Worm (Caenorhabditis elegans) whole organism, mixed stage, embryonic: ENCODE measurements around the gene str-123.

ENCODE experiments used
- M03D4.4 ChIP-seq: sonication (generic microtip); optimal IDR thresholded peaks from 2 replicates; lab custom pipeline; 2017; ENCODE audit warnings: mild to moderate bottlenecking, missing genetic modification characterization, missing compliant biosample characterization
- bed-3 ChIP-seq: fragments of 200-800 bp; sonication (Bioruptor generic); optimal IDR thresholded peaks from 3 replicates; lab custom pipeline; 2018; ENCODE audit warnings: mild to moderate bottlenecking, missing genetic modification characterization, moderate library complexity, missing compliant biosample characterization
- blmp-1 ChIP-seq: fragments of 150-350 bp; optimal IDR thresholded peaks from 2 replicates; lab custom pipeline; 2014; ENCODE audit warnings: missing biosample characterization, missing genetic modification characterization
- ceh-39 ChIP-seq: fragments of 150-350 bp; optimal IDR thresholded peaks from 2 replicates; lab custom pipeline; 2014; ENCODE audit warnings: missing biosample characterization, missing genetic modification characterization
- ceh-43 ChIP-seq: fragments of 200-800 bp; sonication (Bioruptor generic); optimal IDR thresholded peaks from 2 replicates; lab custom pipeline; 2018; ENCODE audit warnings: mild to moderate bottlenecking, missing genetic modification characterization, moderate library complexity, missing compliant biosample characterization
- ces-1 ChIP-seq: fragments of 150-350 bp; optimal IDR thresholded peaks from 2 replicates; lab custom pipeline; 2014; ENCODE audit warnings: missing biosample characterization, missing genetic modification reagents, missing genetic modification characterization
- cnd-1 ChIP-seq: fragments of 200-800 bp; sonication (Bioruptor generic); optimal IDR thresholded peaks from 2 replicates; lab custom pipeline; 2018; ENCODE audit warnings: mild to moderate bottlenecking, missing genetic modification characterization, missing compliant biosample characterization
- drap-1 ChIP-seq: fragments of 200-800 bp; sonication (Bioruptor generic); optimal IDR thresholded peaks from 3 replicates; lab custom pipeline; 2018; ENCODE audit warnings: mild to moderate bottlenecking, missing genetic modification characterization, missing compliant biosample characterization
- elt-1 ChIP-seq: sonication (generic microtip); optimal IDR thresholded peaks from 2 replicates; lab custom pipeline; 2017; ENCODE audit warnings: missing genetic modification characterization, mild to moderate bottlenecking, missing compliant biosample characterization, antibody characterized with exemption, moderate library complexity, borderline replicate concordance; ENCODE audit not compliant: insufficient read depth
- elt-3 ChIP-seq: fragments of 150-350 bp; optimal IDR thresholded peaks from 2 replicates; lab custom pipeline; 2014; ENCODE audit warnings: missing biosample characterization, missing genetic modification characterization
- flh-1 ChIP-seq: fragments of 200-800 bp; sonication (Bioruptor generic); optimal IDR thresholded peaks from 2 replicates; lab custom pipeline; 2018; ENCODE audit warnings: mild to moderate bottlenecking, missing genetic modification characterization, moderate library complexity, missing compliant biosample characterization
- ham-2 ChIP-seq: fragments of 200-800 bp; sonication (Bioruptor generic); optimal IDR thresholded peaks from 2 replicates; lab custom pipeline; 2018; ENCODE audit warnings: mild to moderate bottlenecking, missing genetic modification characterization, missing compliant biosample characterization
- hlh-1 ChIP-seq: fragments of 150-350 bp; optimal IDR thresholded peaks from 2 replicates; lab custom pipeline; 2014; ENCODE audit warnings: missing biosample characterization, missing genetic modification reagents, missing genetic modification characterization
- lin-13 ChIP-seq: fragments of 150-350 bp; optimal IDR thresholded peaks from 2 replicates; lab custom pipeline; 2014; ENCODE audit warnings: missing biosample characterization, missing genetic modification characterization
- lin-32 ChIP-seq: fragments of 200-800 bp; sonication (Bioruptor generic); optimal IDR thresholded peaks from 2 replicates; lab custom pipeline; 2018; ENCODE audit warnings: mild to moderate bottlenecking, missing genetic modification characterization, missing compliant biosample characterization
- lsy-2 ChIP-seq: fragments of 150-350 bp; optimal IDR thresholded peaks from 2 replicates; lab custom pipeline; 2014; ENCODE audit warnings: missing biosample characterization, missing genetic modification characterization
- mep-1 ChIP-seq: fragments of 150-350 bp; optimal IDR thresholded peaks from 2 replicates; lab custom pipeline; 2017; ENCODE audit warnings: missing biosample characterization, missing genetic modification reagents, missing genetic modification characterization, inconsistent platforms
- nhr-12 ChIP-seq: fragments of 150-350 bp; optimal IDR thresholded peaks from 2 replicates; lab custom pipeline; 2014; ENCODE audit warnings: missing biosample characterization, missing genetic modification characterization
- nhr-2 ChIP-seq: fragments of 150-350 bp; optimal IDR thresholded peaks from 2 replicates; lab custom pipeline; 2014; ENCODE audit warnings: missing biosample characterization, missing genetic modification characterization
- nhr-237 ChIP-seq: fragments of 150-350 bp; optimal IDR thresholded peaks from 2 replicates; lab custom pipeline; 2014; ENCODE audit warnings: missing biosample characterization, missing genetic modification characterization
- nhr-28 ChIP-seq: fragments of 150-350 bp; optimal IDR thresholded peaks from 2 replicates; lab custom pipeline; 2014; ENCODE audit warnings: missing biosample characterization, missing genetic modification characterization
- nhr-76 ChIP-seq: sonication (generic microtip); optimal IDR thresholded peaks from 2 replicates; lab custom pipeline; 2017; ENCODE audit warnings: missing biosample characterization, missing genetic modification characterization
- pha-4 ChIP-seq: fragments of 150-350 bp; optimal IDR thresholded peaks from 2 replicates; lab custom pipeline; 2018; ENCODE audit warnings: missing biosample characterization, missing genetic modification reagents, missing genetic modification characterization
- sem-2 ChIP-seq: fragments of 200-800 bp; sonication (Bioruptor generic); optimal IDR thresholded peaks from 2 replicates; lab custom pipeline; 2018; ENCODE audit warnings: mild to moderate bottlenecking, missing genetic modification characterization, missing compliant biosample characterization
- snpc-4 ChIP-seq: fragments of 150-350 bp; optimal IDR thresholded peaks from 2 replicates; lab custom pipeline; 2014; ENCODE audit warnings: missing biosample characterization, missing genetic modification characterization
- sptf-1 ChIP-seq: sonication (generic microtip); optimal IDR thresholded peaks from 2 replicates; lab custom pipeline; 2017; ENCODE audit warnings: mild to moderate bottlenecking, missing genetic modification characterization, moderate library complexity, missing compliant biosample characterization
- tbx-8 ChIP-seq: fragments of 200-800 bp; sonication (Bioruptor generic); optimal IDR thresholded peaks from 2 replicates; lab custom pipeline; 2018; ENCODE audit warnings: mild to moderate bottlenecking, missing genetic modification characterization, moderate library complexity, missing compliant biosample characterization
- unc-120 ChIP-seq: sonication (generic microtip); optimal IDR thresholded peaks from 2 replicates; lab custom pipeline; 2017; ENCODE audit warnings: missing genetic modification characterization, missing compliant biosample characterization; ENCODE audit not compliant: poor library complexity, severe bottlenecking
- unc-39 ChIP-seq: fragments of 150-350 bp; optimal IDR thresholded peaks from 2 replicates; lab custom pipeline; 2014; ENCODE audit warnings: missing biosample characterization, missing genetic modification characterization
- zip-8 ChIP-seq: fragments of 150-350 bp; optimal IDR thresholded peaks from 2 replicates; lab custom pipeline; 2014; ENCODE audit warnings: missing biosample characterization, missing genetic modification characterization
- ztf-11 ChIP-seq: fragments of 150-350 bp; optimal IDR thresholded peaks from 2 replicates; lab custom pipeline; 2014; ENCODE audit warnings: missing biosample characterization, missing genetic modification characterization

Gene str-123

ce11 chrX:12761295-12761775, 28.8 kb upstream of the str-123 start:
- no peak for TF ChIP-seq nhr-76 (tag; lab: Kevin White, UChicago)
- no peak for TF ChIP-seq elt-1
- TF ChIP-seq ham-2 (GFP tag; lab: Kevin White, UChicago), result no peak
- TF ChIP-seq pha-4 (tag; lab: Kevin White, UChicago), result no peak
- no peak for TF ChIP-seq mep-1 (tag; lab: Kevin White, UChicago)
- TF ChIP-seq blmp-1 (tag; lab: Kevin White, UChicago), result no peak
- TF ChIP-seq lin-13 (tag; lab: Kevin White, UChicago), result no peak
- no peak for TF ChIP-seq sem-2 (GFP tag; lab: Kevin White, UChicago)
- TF ChIP-seq cnd-1 (tag; lab: Kevin White, UChicago), result no peak
- no peak for TF ChIP-seq snpc-4 (tag; lab: Kevin White, UChicago)
- no peak for TF ChIP-seq hlh-1 (tag; lab: Kevin White, UChicago)
- no peak for TF ChIP-seq lsy-2 (tag; lab: Kevin White, UChicago)
- no peak for TF ChIP-seq flh-1 (GFP tag; lab: Kevin White, UChicago)
- no peak for TF ChIP-seq ceh-43
- no peak for TF ChIP-seq tbx-8
- TF ChIP-seq ces-1, result no peak
- no peak for TF ChIP-seq M03D4.4 (tag; lab: Kevin White, UChicago)

ce11 chrX:12761778-12762177, 28.4 kb upstream of the str-123 start, which contains the start of gene cept-1:
Gene cept-1, plus strand, starts transcription at chrX:12762078.
- TF ChIP-seq sptf-1, result no peak
- no peak for TF ChIP-seq elt-1
- no peak for TF ChIP-seq snpc-4 (tag; lab: Kevin White, UChicago)
- TF ChIP-seq unc-39 (tag; lab: Kevin White, UChicago), result no peak
- no peak for TF ChIP-seq zip-8 (tag; lab: Kevin White, UChicago)
- no peak for TF ChIP-seq nhr-237
- TF ChIP-seq drap-1 (GFP tag; lab: Kevin White, UChicago), result no peak
- TF ChIP-seq bed-3 (GFP tag; lab: Kevin White, UChicago), result no peak
- TF ChIP-seq nhr-12 (tag; lab: Kevin White, UChicago), result no peak
- no peak for TF ChIP-seq nhr-2 (tag; lab: Kevin White, UChicago)
- TF ChIP-seq hlh-1 (tag; lab: Kevin White, UChicago), result no peak
- TF ChIP-seq nhr-28 (tag; lab: Kevin White, UChicago), result no peak

- TF ChIP-seq ces-1, result no peak
- TF ChIP-seq snpc-4 (tag; lab: Kevin White, UChicago), result no peak
These were observed 26.1 kb upstream of the str-123 start for ce11 chrX:12764009-12764408.

ce11 chrX:12769697-12770096, 20.4 kb upstream of the str-123 start, which contains the start of gene ilc-17.1:
Gene ilc-17.1, minus strand, starts transcription at chrX:12769797.
- TF ChIP-seq elt-3 (tag; lab: Kevin White, UChicago), result no peak
- TF ChIP-seq ztf-11 (tag; lab: Kevin White, UChicago), result no peak
- no peak for TF ChIP-seq elt-1
- TF ChIP-seq sem-2 (GFP tag; lab: Kevin White, UChicago), result no peak
- TF ChIP-seq tbx-8, result no peak
- TF ChIP-seq flh-1 (GFP tag; lab: Kevin White, UChicago), result no peak
- no peak for TF ChIP-seq cnd-1 (tag; lab: Kevin White, UChicago)
- no peak for TF ChIP-seq M03D4.4 (tag; lab: Kevin White, UChicago)
- no peak for TF ChIP-seq ceh-39 (tag; lab: Kevin White, UChicago)
- no peak for TF ChIP-seq ham-2 (GFP tag; lab: Kevin White, UChicago)
- no peak for TF ChIP-seq lsy-2 (tag; lab: Kevin White, UChicago)
- no peak for TF ChIP-seq mep-1 (tag; lab: Kevin White, UChicago)
- no peak for TF ChIP-seq pha-4 (tag; lab: Kevin White, UChicago)
- no peak for TF ChIP-seq sptf-1
- TF ChIP-seq lin-32 (GFP tag; lab: Kevin White, UChicago), result no peak
- no peak for TF ChIP-seq nhr-2 (tag; lab: Kevin White, UChicago)
- TF ChIP-seq zip-8 (tag; lab: Kevin White, UChicago), result no peak
- TF ChIP-seq unc-39 (tag; lab: Kevin White, UChicago), result no peak
- TF ChIP-seq unc-120 (tag; lab: Kevin White, UChicago), result no peak
- no peak for TF ChIP-seq hlh-1 (tag; lab: Kevin White, UChicago)

DNA sequence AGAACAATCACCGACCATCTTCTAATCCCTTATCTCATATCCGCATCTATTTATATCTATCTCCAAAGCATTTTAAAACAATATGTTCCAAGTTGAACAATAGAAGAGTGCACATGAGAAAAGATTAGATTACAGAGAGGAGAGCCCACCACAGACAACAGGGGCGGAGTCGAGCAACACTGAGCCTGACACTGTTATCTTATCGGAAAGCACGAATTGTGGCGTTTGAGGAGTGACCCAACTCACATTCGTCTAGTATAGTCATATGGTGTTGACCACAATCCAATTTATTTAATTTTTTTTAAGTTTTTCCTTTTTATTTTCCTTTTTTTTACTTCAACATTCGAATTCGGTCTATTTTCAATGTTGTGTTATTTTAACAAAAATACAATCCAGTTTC, 9.5 kb upstream of the str-123 start:
- TF ChIP-seq mep-1 (tag; lab: Kevin White, UChicago) (no peak), nhr-76 (tag; lab: Kevin White, UChicago) (no peak), elt-3 (tag; lab: Kevin White, UChicago) (no peak), zip-8 (tag; lab: Kevin White, UChicago) (no peak), ceh-39 (tag; lab: Kevin White, UChicago) (no peak), drap-1 (GFP tag; lab: Kevin White, UChicago) (no peak), nhr-2 (tag; lab: Kevin White, UChicago) (no peak), snpc-4 (tag; lab: Kevin White, UChicago) (no peak)
